Worm (Caenorhabditis elegans): ENCODE measurements around the gene gcy-6.

DNA sequence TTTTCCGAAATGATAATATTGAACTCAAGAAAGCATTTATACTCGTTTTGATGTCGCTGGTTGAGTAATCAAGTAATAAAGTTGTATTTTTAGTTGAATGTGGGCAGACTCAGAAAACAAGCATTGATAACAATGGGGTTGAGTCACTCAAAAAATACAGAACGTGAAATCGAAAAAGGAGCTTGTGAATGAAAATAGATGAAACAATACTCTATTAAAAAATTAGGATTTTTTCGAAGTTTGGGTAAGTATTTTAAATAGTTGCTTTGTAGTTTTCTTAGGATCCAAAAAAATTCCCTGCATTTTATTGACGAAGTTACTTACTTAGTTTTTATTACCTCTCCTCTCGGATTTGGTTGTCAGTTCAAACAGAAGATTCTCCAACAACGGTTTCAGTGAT is 30.4 kb downstream of the gcy-6 start, which contains the start of gene lys-3:
- TF ChIP-seq ama-1 (optimal IDR thresholded peaks at IDR 0.05) (no peak), scrt-1 (GFP tag; IDR thresholded peaks at IDR 0.05) (no peak), tbx-11 (GFP tag; IDR thresholded peaks at IDR 0.05) (no peak), flt-1 (GFP tag; IDR thresholded peaks at IDR 0.05) (no peak), hmg-4 (GFP tag; optimal IDR thresholded peaks at IDR 0.05) (no peak)

All from whole organism, early embryonic.